Fruit fly (Drosophila melanogaster): ENCODE measurements around the gene beta-Man.

The beta-Man gene

DNA sequence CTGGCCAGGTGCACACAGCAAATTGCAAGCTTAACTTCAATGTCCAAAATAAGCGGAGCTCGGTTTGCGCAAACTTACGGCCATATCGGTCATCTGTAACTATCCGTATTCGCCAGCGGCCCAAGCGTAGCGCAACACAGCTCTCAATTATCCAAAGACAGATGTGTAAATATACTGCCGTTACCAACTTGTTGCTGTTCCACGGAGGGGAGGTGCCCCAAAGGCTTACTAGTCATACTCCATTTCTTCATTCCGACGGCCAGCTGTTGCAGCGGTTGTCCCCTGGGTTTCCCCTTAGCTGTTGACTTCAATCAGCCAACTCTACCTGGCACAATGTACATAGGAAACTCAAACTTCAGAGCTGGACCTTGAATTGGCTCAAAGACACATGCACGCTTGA, 23.0 kb downstream of the beta-Man start, which contains the start of gene CG31516:
TSS of gene CG31516 (minus strand) at position 101 of the 400 bp plus-strand sequence.
- no peak for TF ChIP-seq CG18476 (GFP tag; optimal IDR thresholded peaks at IDR 0.05)
- no peak for TF ChIP-seq insv (GFP tag; optimal IDR thresholded peaks at IDR 0.05)
- no peak for TF ChIP-seq p53 (GFP tag; optimal IDR thresholded peaks at IDR 0.05)
- no peak for TF ChIP-seq CG7271 (tag; optimal IDR thresholded peaks at IDR 0.05)
- TF ChIP-seq stwl (tag; optimal IDR thresholded peaks at IDR 0.05) = no peak
- no peak for TF ChIP-seq CG15479 (GFP tag; optimal IDR thresholded peaks at IDR 0.05)
- no peak for TF ChIP-seq CG8290 (GFP tag; optimal IDR thresholded peaks at IDR 0.05)
- TF ChIP-seq CG8290 (tag; optimal IDR thresholded peaks at IDR 0.05) = no peak
- no peak for TF ChIP-seq CG6813 (GFP tag; optimal IDR thresholded peaks at IDR 0.05)
- no peak for TF ChIP-seq CG3726 (GFP tag; IDR thresholded peaks at IDR 0.05)
- no peak for TF ChIP-seq ems (GFP tag; optimal IDR thresholded peaks at IDR 0.05)
- TF ChIP-seq fu2 (GFP tag; optimal IDR thresholded peaks at IDR 0.05) = no peak
- no peak for TF ChIP-seq sim (GFP tag; IDR thresholded peaks at IDR 0.05)

DNA sequence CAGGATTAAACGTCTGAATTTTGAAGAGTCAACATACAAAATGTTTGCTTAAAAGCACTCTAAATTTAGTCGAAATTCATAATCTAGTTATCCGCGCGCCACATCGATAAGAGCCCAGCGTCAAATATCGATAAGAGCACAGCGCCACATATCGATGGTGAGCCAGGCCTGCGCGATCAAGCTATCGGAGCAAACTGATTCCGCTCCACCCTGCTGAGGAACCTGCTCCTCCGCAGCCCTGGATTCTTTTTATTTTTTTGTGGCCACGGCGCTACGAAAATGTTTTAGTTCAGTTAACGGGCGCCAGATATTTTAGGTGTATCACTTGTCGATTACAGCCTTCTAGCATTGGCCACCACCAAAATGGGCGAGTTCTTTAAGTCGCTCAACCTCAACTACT, 23.8 kb downstream of the beta-Man start:
- TF ChIP-seq mirr (GFP tag; optimal IDR thresholded peaks at IDR 0.05) (no peak), CG30020 (tag; optimal IDR thresholded peaks at IDR 0.05) (peak; percentile 76), CG12071 (GFP tag; optimal IDR thresholded peaks at IDR 0.05) (no peak), bab2 (GFP tag; optimal IDR thresholded peaks at IDR 0.05) (peak; percentile 13), CG4820 (GFP tag; optimal IDR thresholded peaks at IDR 0.05) (no peak), CG12391 (tag; optimal IDR thresholded peaks at IDR 0.05) (no peak), Elba2 (GFP tag; optimal IDR thresholded peaks at IDR 0.05) (no peak), chif (GFP tag; optimal IDR thresholded peaks at IDR 0.05) (peak; percentile 7 to 17), CG31441 (GFP tag; IDR thresholded peaks at IDR 0.05) (no peak; the same call in 1 of the 2 replicates), tin (GFP tag; optimal IDR thresholded peaks at IDR 0.05) (peak; percentile 56), tgo (GFP tag; IDR thresholded peaks at IDR 0.05) (no peak), prd (optimal IDR thresholded peaks at IDR 0.05) (no peak), prd (GFP tag; IDR thresholded peaks at IDR 0.05) (0 out of 3 replicates have a peak, but pooled peaks have one; percentile 11), PHDP (tag; optimal IDR thresholded peaks at IDR 0.05) (peak; percentile 19), CG30403 (GFP tag; optimal IDR thresholded peaks at IDR 0.05) (peak; percentile 25), CG11247 (GFP tag; IDR thresholded peaks at IDR 0.05) (peak; percentile 41; the same call in 1 of the 2 replicates), sd (tag; optimal IDR thresholded peaks at IDR 0.05) (no peak), fru (optimal IDR thresholded peaks at IDR 0.05) (no peak), CG5180 (GFP tag; optimal IDR thresholded peaks at IDR 0.05) (no peak), pho (GFP tag; optimal IDR thresholded peaks at IDR 0.05) (peak; percentile 0), CG3995 (GFP tag; optimal IDR thresholded peaks at IDR 0.05) (peak; percentile 52), cwo (GFP tag; optimal IDR thresholded peaks at IDR 0.05) (no peak), Six4 (GFP tag; optimal IDR thresholded peaks at IDR 0.05) (no peak), CG13123 (GFP tag; optimal IDR thresholded peaks at IDR 0.05) (no peak), CG1603 (tag; optimal IDR thresholded peaks at IDR 0.05) (peak; percentile 78), emc (GFP tag; optimal IDR thresholded peaks at IDR 0.05) (peak; percentile 30), Ets65A (GFP tag) (peak; percentile 87), onecut (GFP tag; IDR thresholded peaks at IDR 0.05) (no peak; the same call in 1 of the 2 replicates), CG17612 (GFP tag; IDR thresholded peaks at IDR 0.05) (no peak), sc (optimal IDR thresholded peaks at IDR 0.05) (no peak), sc (GFP tag; optimal IDR thresholded peaks at IDR 0.05) (no peak), Hand (GFP tag; optimal IDR thresholded peaks at IDR 0.05) (no peak), slou (GFP tag; optimal IDR thresholded peaks at IDR 0.05) (no peak), D19B (GFP tag; optimal IDR thresholded peaks at IDR 0.05) (no peak), CG9876 (GFP tag; optimal IDR thresholded peaks at IDR 0.05) (peak; percentile 8), NFAT (GFP tag; IDR thresholded peaks at IDR 0.05) (peak; percentile 53), CG16779 (GFP tag; IDR thresholded peaks at IDR 0.05) (no peak), CG9797 (GFP tag; optimal IDR thresholded peaks at IDR 0.05) (peak; percentile 31), CG14050 (GFP tag; IDR thresholded peaks at IDR 0.05) (no peak), ac (GFP tag; optimal IDR thresholded peaks at IDR 0.05) (no peak)
